Fruit fly (Drosophila melanogaster) whole organism, embryonic: ENCODE measurements around the gene CG11617.
A peak's percentile ranks its signal among the peaks of the same experiment; 100 is the strongest.

Experiments used
- B-H2 ChIP-seq: fragments of 200-800 bp; sonication (Bioruptor generic); optimal IDR thresholded peaks from 2 replicates; lab custom pipeline; 2018; ENCODE audit warnings: missing biosample characterization, mild to moderate bottlenecking, missing genetic modification characterization
- CG10959 ChIP-seq: fragments of 200-800 bp; sonication (Bioruptor generic); IDR thresholded peaks from 2 replicates; pipeline ENCODE4 v1.3.6; 2022; ENCODE audit warnings: missing biosample characterization, missing genetic modification characterization
- CG12071 ChIP-seq: fragments of 200-800 bp; sonication (Bioruptor generic); optimal IDR thresholded peaks from 3 replicates; lab custom pipeline; 2018; ENCODE audit warnings: missing biosample characterization, mild to moderate bottlenecking, missing genetic modification characterization
- CG12236 ChIP-seq: fragments of 200-800 bp; sonication (Bioruptor generic); optimal IDR thresholded peaks from 2 replicates; lab custom pipeline; 2016; ENCODE audit warnings: missing biosample characterization, missing genetic modification characterization
- CG12744 ChIP-seq: fragments of 200-800 bp; sonication (Bioruptor generic); optimal IDR thresholded peaks from 2 replicates; lab custom pipeline; 2016; ENCODE audit warnings: missing biosample characterization, missing genetic modification characterization
- CG12769 ChIP-seq: fragments of 200-800 bp; sonication (Bioruptor generic); optimal IDR thresholded peaks from 2 replicates; lab custom pipeline; 2019; ENCODE audit warnings: missing biosample characterization, mild to moderate bottlenecking, missing genetic modification characterization, moderate library complexity
- CG14860 ChIP-seq: fragments of 200-800 bp; sonication (Bioruptor generic); IDR thresholded peaks from 3 replicates; pipeline ENCODE4 v1.3.6; 2022; ENCODE audit warnings: missing biosample characterization, missing genetic modification characterization; ENCODE audit not compliant: partially characterized antibody
- CG15011 ChIP-seq: fragments of 200-800 bp; sonication (Bioruptor generic); optimal IDR thresholded peaks from 3 replicates; lab custom pipeline; 2018; ENCODE audit warnings: missing biosample characterization, mild to moderate bottlenecking, missing genetic modification characterization
- CG1647 ChIP-seq: fragments of 200-800 bp; sonication (Bioruptor generic); optimal IDR thresholded peaks from 3 replicates; lab custom pipeline; 2016; ENCODE audit warnings: missing biosample characterization, missing genetic modification characterization
- CG16863 ChIP-seq: fragments of 200-800 bp; sonication (Bioruptor generic); optimal IDR thresholded peaks from 3 replicates; lab custom pipeline; 2016; ENCODE audit warnings: missing biosample characterization, missing genetic modification characterization
- CG17829 ChIP-seq: fragments of 200-800 bp; optimal IDR thresholded peaks from 2 replicates; lab custom pipeline; 2019; ENCODE audit warnings: missing biosample characterization, mild to moderate bottlenecking, missing genetic modification characterization, moderate library complexity
- CG18011 ChIP-seq: fragments of 200-800 bp; sonication (Bioruptor generic); optimal IDR thresholded peaks from 2 replicates; lab custom pipeline; 2017; ENCODE audit warnings: missing biosample characterization, missing genetic modification characterization, mild to moderate bottlenecking, moderate library complexity, missing genotype
- CG18599 ChIP-seq: fragments of 200-800 bp; sonication (Bioruptor generic); optimal IDR thresholded peaks from 3 replicates; lab custom pipeline; 2017; ENCODE audit warnings: missing biosample characterization, missing genetic modification characterization, mild to moderate bottlenecking, moderate library complexity, missing genetic modification reagents
- CG18619 ChIP-seq: fragments of 200-800 bp; sonication (Bioruptor generic); optimal IDR thresholded peaks from 3 replicates; lab custom pipeline; 2017; ENCODE audit warnings: missing biosample characterization, mild to moderate bottlenecking, missing genetic modification characterization
- CG33557 ChIP-seq: fragments of 200-800 bp; sonication (Bioruptor generic); optimal IDR thresholded peaks from 2 replicates; lab custom pipeline; 2019; ENCODE audit warnings: missing biosample characterization, mild to moderate bottlenecking, missing genetic modification characterization, moderate library complexity
- CG3726 ChIP-seq: fragments of 200-800 bp; sonication (Bioruptor generic); IDR thresholded peaks from 3 replicates; pipeline ENCODE4, ENCODE4 v1.3.6; 2022; ENCODE audit warnings: missing biosample characterization, missing genetic modification characterization
- CG4282 ChIP-seq: fragments of 200-800 bp; sonication (Bioruptor generic); optimal IDR thresholded peaks from 2 replicates; lab custom pipeline; 2016; ENCODE audit warnings: missing biosample characterization, missing genetic modification characterization
- CG4360 ChIP-seq: fragments of 200-800 bp; sonication (Bioruptor generic); IDR thresholded peaks from 2 replicates; pipeline ENCODE4 v1.3.6; 2022; ENCODE audit warnings: missing biosample characterization, missing genetic modification characterization
- CG4424 ChIP-seq: fragments of 200-800 bp; sonication (Bioruptor generic); optimal IDR thresholded peaks from 3 replicates; lab custom pipeline; 2016; ENCODE audit warnings: missing biosample characterization, missing genetic modification characterization
- CG7357 ChIP-seq: fragments of 200-800 bp; sonication (Bioruptor generic); IDR thresholded peaks from 3 replicates; pipeline ENCODE4 v1.3.6; 2022; ENCODE audit warnings: missing biosample characterization, missing genetic modification characterization
- CG7839 ChIP-seq: fragments of 200-800 bp; sonication (Bioruptor generic); optimal IDR thresholded peaks from 3 replicates; lab custom pipeline; 2018; ENCODE audit warnings: missing biosample characterization, mild to moderate bottlenecking, missing genetic modification characterization, moderate library complexity
- H15 ChIP-seq: fragments of 200-800 bp; sonication (Bioruptor generic); IDR thresholded peaks from 3 replicates; pipeline ENCODE4 v1.3.6; 2022; ENCODE audit warnings: missing biosample characterization, missing genetic modification characterization
- Hand ChIP-seq: fragments of 200-800 bp; sonication (Bioruptor generic); optimal IDR thresholded peaks from 2 replicates; lab custom pipeline; 2017; ENCODE audit warnings: mild to moderate bottlenecking, missing biosample characterization, missing genetic modification reagents, missing genetic modification characterization
- HmgZ ChIP-seq: fragments of 200-800 bp; sonication (Bioruptor generic); optimal IDR thresholded peaks from 2 replicates; lab custom pipeline; 2018; ENCODE audit warnings: missing biosample characterization, mild to moderate bottlenecking, missing genetic modification characterization
- Hr3 ChIP-seq: fragments of 200-800 bp; sonication (Bioruptor generic); optimal IDR thresholded peaks from 3 replicates; lab custom pipeline; 2016; ENCODE audit warnings: missing biosample characterization, missing genetic modification characterization
- Hr51 ChIP-seq, 2 experiments: fragments of 200-800 bp; sonication (Bioruptor generic); optimal IDR thresholded peaks; 2 replicates in 1 of 2; 3 replicates in 1 of 2; lab custom pipeline; 2016 to 2018; ENCODE audit warnings: missing biosample characterization in 2 of 2, missing genetic modification characterization in 2 of 2, mild to moderate bottlenecking in 1 of 2, moderate library complexity in 1 of 2
- Hsf ChIP-seq: fragments of 200-800 bp; sonication (Bioruptor generic); optimal IDR thresholded peaks from 3 replicates; lab custom pipeline; 2016; ENCODE audit warnings: missing biosample characterization, missing genetic modification characterization
- Med ChIP-seq: fragments of 200-800 bp; sonication (Bioruptor generic); peaks from one replicate; lab custom pipeline; 2016; ENCODE audit warnings: missing biosample characterization, missing genetic modification characterization, mild to moderate bottlenecking, inconsistent platforms, moderate library complexity
- Scr ChIP-seq: fragments of 200-800 bp; sonication (Bioruptor generic); IDR thresholded peaks from 2 replicates; pipeline ENCODE4 v1.3.6; 2022; ENCODE audit warnings: missing biosample characterization, missing genetic modification characterization; ENCODE audit not compliant: partially characterized antibody
- Ssrp ChIP-seq: fragments of 200-800 bp; sonication (Bioruptor generic); optimal IDR thresholded peaks from 2 replicates; lab custom pipeline; 2018; ENCODE audit warnings: missing biosample characterization, mild to moderate bottlenecking, missing genetic modification characterization, moderate library complexity
- YL-1 ChIP-seq: fragments of 200-800 bp; sonication (Bioruptor generic); optimal IDR thresholded peaks from 3 replicates; lab custom pipeline; 2017; ENCODE audit warnings: missing biosample characterization, mild to moderate bottlenecking, missing genetic modification characterization
- abd-A ChIP-seq: fragments of 200-800 bp; sonication (Bioruptor generic); optimal IDR thresholded peaks from 3 replicates; lab custom pipeline; 2019; ENCODE audit warnings: missing biosample characterization, mild to moderate bottlenecking, missing genetic modification characterization, moderate library complexity
- al ChIP-seq: fragments of 200-800 bp; sonication (Bioruptor generic); IDR thresholded peaks from 2 replicates; pipeline ENCODE4 v1.3.6; 2022; ENCODE audit warnings: missing biosample characterization, missing genetic modification characterization
- btn ChIP-seq: fragments of 200-800 bp; sonication (Bioruptor generic); optimal IDR thresholded peaks from 2 replicates; lab custom pipeline; 2016; ENCODE audit warnings: missing biosample characterization, missing genetic modification characterization
- ci ChIP-seq: fragments of 200-800 bp; sonication (Bioruptor generic); IDR thresholded peaks from 3 replicates; pipeline ENCODE4 v1.3.6; 2022; ENCODE audit warnings: missing biosample characterization, missing genetic modification characterization
- crc ChIP-seq: fragments of 200-800 bp; sonication (Bioruptor generic); optimal IDR thresholded peaks from 2 replicates; lab custom pipeline; 2016; ENCODE audit warnings: missing biosample characterization, missing genetic modification characterization
- cwo ChIP-seq: fragments of 200-800 bp; sonication (Bioruptor generic); optimal IDR thresholded peaks from 3 replicates; lab custom pipeline; 2017; ENCODE audit warnings: missing biosample characterization, missing genetic modification characterization, mild to moderate bottlenecking, moderate library complexity, missing genetic modification reagents
- dan ChIP-seq: fragments of 200-800 bp; sonication (Bioruptor generic); IDR thresholded peaks from 2 replicates; pipeline ENCODE4 v1.3.6; 2022; ENCODE audit warnings: missing biosample characterization, missing genetic modification characterization
- dpn ChIP-seq, 2 experiments: fragments of 200-800 bp; sonication (Bioruptor generic); optimal IDR thresholded peaks; 3 replicates each; lab custom pipeline; 2016; ENCODE audit warnings: missing biosample characterization in 2 of 2, missing genetic modification characterization in 2 of 2
- h ChIP-seq: fragments of >200 bp; optimal IDR thresholded peaks from 2 replicates; lab custom pipeline; 2017
- kay ChIP-seq: fragments of 200-800 bp; sonication (Bioruptor generic); optimal IDR thresholded peaks from 2 replicates; lab custom pipeline; 2016; ENCODE audit warnings: missing biosample characterization, missing genetic modification characterization
- lola ChIP-seq, 3 experiments: fragments of >200 bp in 2 of 3; fragments of 200-800 bp in 1 of 3; sonication (Bioruptor generic) in 1 of 3; optimal IDR thresholded peaks; 2 replicates each; lab custom pipeline; 2017 to 2019; ENCODE audit warnings: missing biosample characterization in 3 of 3, missing genetic modification characterization in 3 of 3, mild to moderate bottlenecking in 1 of 3, moderate library complexity in 1 of 3
- lov ChIP-seq, 2 experiments: fragments of 200-800 bp in 1 of 2; fragments of >200 bp in 1 of 2; sonication (Bioruptor generic) in 1 of 2; IDR thresholded peaks in 1 of 2; optimal IDR thresholded peaks in 1 of 2; 2 replicates in 1 of 2; 3 replicates in 1 of 2; pipeline versions ENCODE4 v1.3.6 to Lab custom; 2017 to 2022; ENCODE audit warnings: missing biosample characterization in 1 of 2, missing genetic modification characterization in 1 of 2
- maf-S ChIP-seq: fragments of 200-800 bp; sonication (Bioruptor generic); optimal IDR thresholded peaks from 2 replicates; lab custom pipeline; 2016; ENCODE audit warnings: missing biosample characterization, missing genetic modification characterization
- nerfin-2 ChIP-seq: fragments of 200-800 bp; sonication (Bioruptor generic); IDR thresholded peaks from 2 replicates; pipeline ENCODE4 v1.3.6; 2022; ENCODE audit warnings: missing biosample characterization, missing genetic modification characterization; ENCODE audit not compliant: partially characterized antibody
- pho ChIP-seq: fragments of 200-800 bp; sonication (Bioruptor generic); optimal IDR thresholded peaks from 2 replicates; lab custom pipeline; 2016; ENCODE audit warnings: missing biosample characterization, missing genetic modification characterization
- scrt ChIP-seq: fragments of 200-800 bp; sonication (Bioruptor generic); optimal IDR thresholded peaks from 2 replicates; lab custom pipeline; 2018; ENCODE audit warnings: missing biosample characterization, mild to moderate bottlenecking, missing genetic modification characterization, moderate library complexity
- sens-2 ChIP-seq: fragments of 200-800 bp; sonication (Bioruptor generic); IDR thresholded peaks from 2 replicates; pipeline ENCODE4 v1.3.6; 2022; ENCODE audit warnings: missing biosample characterization, missing genetic modification characterization
- vnd ChIP-seq: fragments of 200-800 bp; sonication (Bioruptor generic); IDR thresholded peaks from 3 replicates; pipeline ENCODE4 v1.3.6; 2022; ENCODE audit warnings: missing biosample characterization, missing genetic modification characterization; ENCODE audit not compliant: partially characterized antibody
- zfh1 ChIP-seq: fragments of 200-800 bp; sonication (Bioruptor generic); IDR thresholded peaks from 3 replicates; pipeline ENCODE4 v1.3.6; 2022; ENCODE audit warnings: missing biosample characterization, missing genetic modification characterization

CG11617 gene

dm6 chr2L:221939-222489 lies 14.9 kb upstream of the CG11617 start (continued):
- TF ChIP-seq CG12236 (GFP tag; lab: Kevin White, UChicago) (no peak), Hr51 (GFP tag; optimal IDR thresholded peaks at IDR 0.05; lab: Kevin White, UChicago) (peak in 1 of 2 experiments; percentile 2), CG18011 (GFP tag; lab: Kevin White, UChicago) (no peak), CG4282 (GFP tag; lab: Kevin White, UChicago) (no peak), CG12744 (GFP tag; lab: Kevin White, UChicago) (no peak), dpn (GFP tag; optimal IDR thresholded peaks at IDR 0.05; lab: Kevin White, UChicago) (no peak), cwo (GFP tag; lab: Kevin White, UChicago) (peak; percentile 18), vnd (GFP tag; lab: Robert Waterston, UW) (no peak), CG16863 (GFP tag; lab: Kevin White, UChicago) (no peak), CG14860 (GFP tag; lab: Robert Waterston, UW) (no peak), btn (GFP tag; lab: Kevin White, UChicago) (no peak), CG18619 (GFP tag; lab: Kevin White, UChicago) (no peak), CG7357 (GFP tag; lab: Robert Waterston, UW) (no peak), h (lab: Kevin White, UChicago) (no peak), Med (GFP tag; lab: Kevin White, UChicago) (peak; percentile 82), lov (optimal IDR thresholded peaks at IDR 0.05; lab: Kevin White, UChicago) (no peak), lov (GFP tag; IDR thresholded peaks at IDR 0.05; lab: Robert Waterston, UW) (no peak), crc (GFP tag; lab: Kevin White, UChicago) (no peak), YL-1 (no peak), pho (GFP tag; lab: Kevin White, UChicago) (no peak), maf-S (GFP tag; lab: Kevin White, UChicago) (no peak), Hr3 (GFP tag; lab: Kevin White, UChicago) (no peak), kay (GFP tag; lab: Kevin White, UChicago) (no peak), CG15011 (GFP tag; lab: Kevin White, UChicago) (no peak), CG4424 (GFP tag; lab: Kevin White, UChicago) (no peak), CG7839 (tag; lab: Kevin White, UChicago) (no peak), nerfin-2 (GFP tag; lab: Robert Waterston, UW) (no peak), Hsf (GFP tag; lab: Kevin White, UChicago) (no peak), CG3726 (GFP tag; lab: Robert Waterston, UW) (no peak), sens-2 (GFP tag; lab: Robert Waterston, UW) (no peak), zfh1 (GFP tag; lab: Robert Waterston, UW) (no peak), scrt (GFP tag; lab: Kevin White, UChicago) (no peak), CG1647 (GFP tag; lab: Kevin White, UChicago) (no peak), B-H2 (GFP tag; lab: Kevin White, UChicago) (no peak), CG33557 (GFP tag; lab: Kevin White, UChicago) (peak; percentile 16), CG4360 (GFP tag; lab: Robert Waterston, UW) (peak; percentile 29; the same call in 1 of the 2 replicates), Ssrp (tag; lab: Kevin White, UChicago) (no peak), dan (GFP tag; lab: Robert Waterston, UW) (no peak), al (GFP tag; lab: Robert Waterston, UW) (no peak), ci (GFP tag; lab: Robert Waterston, UW) (peak; percentile 40; the same call in 2 of the 3 replicates), abd-A (tag; lab: Kevin White, UChicago) (peak; percentile 93), CG10959 (GFP tag; lab: Robert Waterston, UW) (no peak), H15 (GFP tag; lab: Robert Waterston, UW) (no peak), lola (GFP tag; optimal IDR thresholded peaks at IDR 0.05; lab: Kevin White, UChicago) (no peak), Scr (GFP tag; lab: Robert Waterston, UW) (peak; percentile 41), Hand (no peak), CG12071 (GFP tag; lab: Kevin White, UChicago) (no peak), CG17829 (tag; lab: Kevin White, UChicago) (peak; percentile 17), HmgZ (no peak), CG18599 (GFP tag; lab: Kevin White, UChicago) (no peak), CG12769 (tag; lab: Kevin White, UChicago) (no peak)
